Worm (Caenorhabditis elegans): ENCODE measurements around the gene M01H9.5.

- TF ChIP-seq nhr-2 (tag; optimal IDR thresholded peaks at IDR 0.05) (no peak), tbx-8 (GFP tag; optimal IDR thresholded peaks at IDR 0.05) (no peak), mep-1 (tag; optimal IDR thresholded peaks at IDR 0.05) (no peak), lsy-2 (tag; optimal IDR thresholded peaks at IDR 0.05) (no peak), unc-39 (tag; optimal IDR thresholded peaks at IDR 0.05) (no peak), ztf-11 (tag; optimal IDR thresholded peaks at IDR 0.05) (no peak), nhr-76 (tag; optimal IDR thresholded peaks at IDR 0.05) (no peak), elt-1 (tag; optimal IDR thresholded peaks at IDR 0.05; ENCODE audit: borderline replicate concordance, insufficient read depth) (no peak), snpc-4 (tag; optimal IDR thresholded peaks at IDR 0.05) (no peak), pha-4 (tag; optimal IDR thresholded peaks at IDR 0.05) (no peak), elt-3 (tag; optimal IDR thresholded peaks at IDR 0.05) (no peak), unc-120 (tag; optimal IDR thresholded peaks at IDR 0.05; ENCODE audit: poor library complexity, severe bottlenecking) (no peak)
Measured at ce11 chrIV:4486738-4487137, 21.5 kb downstream of the M01H9.5 start, which contains the start of gene trx-3.

All from whole organism, mixed stage, embryonic.